Worm (Caenorhabditis elegans) whole organism, young adult: ENCODE data around the gene eat-3.

Experiments
- K11D2.4 ChIP-seq: fragments of 200-800 bp; sonication (Bioruptor generic); IDR thresholded peaks from 2 replicates; pipeline ENCODE4 v1.3.6; 2022; ENCODE audit warnings: missing genetic modification reagents, missing genetic modification characterization, missing compliant biosample characterization
- Y53G8AR.9 ChIP-seq: fragments of 200-800 bp; sonication (Bioruptor generic); conservative IDR thresholded peaks from 2 replicates; pipeline ENCODE4 v1.3.6; 2022; ENCODE audit warnings: missing genetic modification reagents, missing genetic modification characterization, missing compliant biosample characterization
- Y67H2A.10 ChIP-seq: fragments of 200-800 bp; sonication (Bioruptor generic); conservative IDR thresholded peaks from 2 replicates; pipeline ENCODE4 v1.3.6; 2022; ENCODE audit warnings: missing genetic modification reagents, missing genetic modification characterization, missing compliant biosample characterization
- ama-1 ChIP-seq, 3 experiments: fragments of 150-350 bp in 1 of 3; sonication (generic microtip) in 2 of 3; optimal IDR thresholded peaks; 2 replicates each; lab custom pipeline; 2014 to 2018; ENCODE audit warnings: missing biosample characterization in 2 of 3, missing genetic modification characterization in 2 of 3, missing genetic modification reagents in 2 of 3
- ceh-40 ChIP-seq: fragments of 200-800 bp; sonication (Bioruptor generic); IDR thresholded peaks from 2 replicates; pipeline ENCODE4 v1.3.6; 2022; ENCODE audit warnings: missing genetic modification characterization, missing compliant biosample characterization
- egrh-3 ChIP-seq: fragments of 200-800 bp; sonication (Bioruptor generic); IDR thresholded peaks from 2 replicates; pipeline ENCODE4 v1.3.6; 2022; ENCODE audit warnings: missing genetic modification reagents, missing genetic modification characterization, missing compliant biosample characterization
- nfyb-1 ChIP-seq: fragments of 200-800 bp; sonication (Bioruptor generic); IDR thresholded peaks from 2 replicates; pipeline ENCODE4 v1.3.6; 2022; ENCODE audit warnings: missing genetic modification reagents, missing genetic modification characterization, missing compliant biosample characterization

DNA sequence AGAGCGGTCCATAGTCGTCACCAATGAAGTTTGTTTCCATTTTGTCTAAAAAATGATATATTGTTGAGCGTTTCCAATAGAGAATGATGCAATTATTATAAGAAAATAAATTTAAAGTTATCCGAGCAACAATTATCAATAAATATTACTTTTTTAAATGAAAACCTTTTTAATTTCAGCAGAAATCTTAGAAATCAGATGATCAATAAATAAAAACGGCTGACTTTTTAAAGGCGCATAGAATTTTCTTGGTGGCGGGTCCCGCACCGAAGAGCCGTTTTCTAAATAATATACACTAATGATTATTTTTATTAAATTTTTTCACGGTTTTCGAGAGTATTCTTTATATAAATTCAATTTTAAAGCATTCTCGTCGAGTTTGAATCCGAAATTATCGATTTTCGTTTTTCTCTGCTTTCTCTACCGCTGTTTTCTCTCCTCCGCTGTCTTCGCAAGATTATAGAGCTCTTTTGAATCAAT is 1.8 kb upstream of the eat-3 start, which contains the start of gene rab-39:
- TF ChIP-seq Y67H2A.10 (no peak), ceh-40 (GFP tag; lab: Robert Waterston, UW) (no peak), ama-1 (optimal IDR thresholded peaks at IDR 0.05; lab: Kevin White, UChicago) (no peak), ama-1 (GFP tag; optimal IDR thresholded peaks at IDR 0.05; lab: Kevin White, UChicago) (no peak), K11D2.4 (GFP tag; lab: Robert Waterston, UW) (no peak), nfyb-1 (no peak), Y53G8AR.9 (GFP tag; lab: Robert Waterston, UW) (no peak), egrh-3 (no peak)
